Worm (Caenorhabditis elegans): ENCODE measurements around the gene C17A2.2.

DNA sequence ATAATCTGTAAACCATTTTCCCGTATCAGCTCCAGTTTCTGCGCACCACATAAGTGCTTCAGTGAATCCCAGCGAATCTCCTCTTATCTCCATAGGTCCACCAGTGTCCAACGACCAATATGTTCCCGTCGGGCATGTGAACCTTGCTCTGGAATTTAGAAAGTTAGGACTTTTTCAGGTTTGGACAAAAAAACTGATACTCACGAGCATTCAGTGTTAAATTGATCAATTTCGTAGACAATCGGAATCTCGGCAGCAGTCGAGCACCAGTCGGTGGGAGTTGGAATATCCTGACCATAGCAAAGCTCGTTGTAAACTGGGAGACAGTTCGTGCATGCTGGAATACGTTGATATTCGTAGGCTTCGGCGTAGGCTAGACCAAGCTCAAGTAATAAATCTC, 16.5 kb upstream of the C17A2.2 start:
- TF ChIP-seq mes-4 (tag; optimal IDR thresholded peaks at IDR 0.05) (no peak), ztf-18 (tag; optimal IDR thresholded peaks at IDR 0.05) (no peak), nfya-2 (GFP tag; IDR thresholded peaks at IDR 0.05) (no peak), snpc-1.1 (tag; optimal IDR thresholded peaks at IDR 0.05; ENCODE audit: insufficient read depth) (no peak), snpc-4 (GFP tag; optimal IDR thresholded peaks at IDR 0.05) (no peak), snpc-4 (tag; optimal IDR thresholded peaks at IDR 0.05) (no peak), ama-1 (optimal IDR thresholded peaks at IDR 0.05) (no peak), ama-1 (GFP tag; optimal IDR thresholded peaks at IDR 0.05) (no peak), egl-18 (GFP tag; IDR thresholded peaks at IDR 0.05) (no peak), aptf-2 (GFP tag; conservative IDR thresholded peaks at IDR 0.05) (no peak)

Measured in whole organism, young adult.